Worm (Caenorhabditis elegans) whole organism, mixed stage, embryonic: ENCODE data around the gene sec-16A.1.

ENCODE experiments used
- M03D4.4 ChIP-seq: sonication (generic microtip); optimal IDR thresholded peaks from 2 replicates; lab custom pipeline; 2017; ENCODE audit warnings: mild to moderate bottlenecking, missing genetic modification characterization, missing compliant biosample characterization
- bed-3 ChIP-seq: fragments of 200-800 bp; sonication (Bioruptor generic); optimal IDR thresholded peaks from 3 replicates; lab custom pipeline; 2018; ENCODE audit warnings: mild to moderate bottlenecking, missing genetic modification characterization, moderate library complexity, missing compliant biosample characterization
- blmp-1 ChIP-seq: fragments of 150-350 bp; optimal IDR thresholded peaks from 2 replicates; lab custom pipeline; 2014; ENCODE audit warnings: missing biosample characterization, missing genetic modification characterization
- ceh-39 ChIP-seq: fragments of 150-350 bp; optimal IDR thresholded peaks from 2 replicates; lab custom pipeline; 2014; ENCODE audit warnings: missing biosample characterization, missing genetic modification characterization
- ceh-43 ChIP-seq: fragments of 200-800 bp; sonication (Bioruptor generic); optimal IDR thresholded peaks from 2 replicates; lab custom pipeline; 2018; ENCODE audit warnings: mild to moderate bottlenecking, missing genetic modification characterization, moderate library complexity, missing compliant biosample characterization
- ceh-83 ChIP-seq: fragments of 200-800 bp; sonication (Bioruptor generic); optimal IDR thresholded peaks from 2 replicates; lab custom pipeline; 2018; ENCODE audit warnings: mild to moderate bottlenecking, missing genetic modification characterization, missing compliant biosample characterization
- ces-1 ChIP-seq: fragments of 150-350 bp; optimal IDR thresholded peaks from 2 replicates; lab custom pipeline; 2014; ENCODE audit warnings: missing biosample characterization, missing genetic modification reagents, missing genetic modification characterization
- cnd-1 ChIP-seq: fragments of 200-800 bp; sonication (Bioruptor generic); optimal IDR thresholded peaks from 2 replicates; lab custom pipeline; 2018; ENCODE audit warnings: mild to moderate bottlenecking, missing genetic modification characterization, missing compliant biosample characterization
- drap-1 ChIP-seq: fragments of 200-800 bp; sonication (Bioruptor generic); optimal IDR thresholded peaks from 3 replicates; lab custom pipeline; 2018; ENCODE audit warnings: mild to moderate bottlenecking, missing genetic modification characterization, missing compliant biosample characterization
- elt-1 ChIP-seq: sonication (generic microtip); optimal IDR thresholded peaks from 2 replicates; lab custom pipeline; 2017; ENCODE audit warnings: missing genetic modification characterization, mild to moderate bottlenecking, missing compliant biosample characterization, antibody characterized with exemption, moderate library complexity, borderline replicate concordance; ENCODE audit not compliant: insufficient read depth
- elt-3 ChIP-seq: fragments of 150-350 bp; optimal IDR thresholded peaks from 2 replicates; lab custom pipeline; 2014; ENCODE audit warnings: missing biosample characterization, missing genetic modification characterization
- flh-1 ChIP-seq: fragments of 200-800 bp; sonication (Bioruptor generic); optimal IDR thresholded peaks from 2 replicates; lab custom pipeline; 2018; ENCODE audit warnings: mild to moderate bottlenecking, missing genetic modification characterization, moderate library complexity, missing compliant biosample characterization
- ham-2 ChIP-seq: fragments of 200-800 bp; sonication (Bioruptor generic); optimal IDR thresholded peaks from 2 replicates; lab custom pipeline; 2018; ENCODE audit warnings: mild to moderate bottlenecking, missing genetic modification characterization, missing compliant biosample characterization
- hlh-1 ChIP-seq: fragments of 150-350 bp; optimal IDR thresholded peaks from 2 replicates; lab custom pipeline; 2014; ENCODE audit warnings: missing biosample characterization, missing genetic modification reagents, missing genetic modification characterization
- lin-13 ChIP-seq: fragments of 150-350 bp; optimal IDR thresholded peaks from 2 replicates; lab custom pipeline; 2014; ENCODE audit warnings: missing biosample characterization, missing genetic modification characterization
- lin-32 ChIP-seq: fragments of 200-800 bp; sonication (Bioruptor generic); optimal IDR thresholded peaks from 2 replicates; lab custom pipeline; 2018; ENCODE audit warnings: mild to moderate bottlenecking, missing genetic modification characterization, missing compliant biosample characterization
- lsy-2 ChIP-seq: fragments of 150-350 bp; optimal IDR thresholded peaks from 2 replicates; lab custom pipeline; 2014; ENCODE audit warnings: missing biosample characterization, missing genetic modification characterization
- mab-5 ChIP-seq: fragments of 150-350 bp; optimal IDR thresholded peaks from 2 replicates; lab custom pipeline; 2014; ENCODE audit warnings: missing biosample characterization, missing genetic modification characterization
- mep-1 ChIP-seq: fragments of 150-350 bp; optimal IDR thresholded peaks from 2 replicates; lab custom pipeline; 2017; ENCODE audit warnings: missing biosample characterization, missing genetic modification reagents, missing genetic modification characterization, inconsistent platforms
- mls-2 ChIP-seq: sonication (generic microtip); optimal IDR thresholded peaks from 2 replicates; lab custom pipeline; 2016; ENCODE audit warnings: mild to moderate bottlenecking, missing genetic modification characterization, moderate library complexity, missing compliant biosample characterization
- nhr-12 ChIP-seq: fragments of 150-350 bp; optimal IDR thresholded peaks from 2 replicates; lab custom pipeline; 2014; ENCODE audit warnings: missing biosample characterization, missing genetic modification characterization
- nhr-2 ChIP-seq: fragments of 150-350 bp; optimal IDR thresholded peaks from 2 replicates; lab custom pipeline; 2014; ENCODE audit warnings: missing biosample characterization, missing genetic modification characterization
- nhr-237 ChIP-seq: fragments of 150-350 bp; optimal IDR thresholded peaks from 2 replicates; lab custom pipeline; 2014; ENCODE audit warnings: missing biosample characterization, missing genetic modification characterization
- nhr-28 ChIP-seq: fragments of 150-350 bp; optimal IDR thresholded peaks from 2 replicates; lab custom pipeline; 2014; ENCODE audit warnings: missing biosample characterization, missing genetic modification characterization
- nhr-76 ChIP-seq: sonication (generic microtip); optimal IDR thresholded peaks from 2 replicates; lab custom pipeline; 2017; ENCODE audit warnings: missing biosample characterization, missing genetic modification characterization
- pha-4 ChIP-seq: fragments of 150-350 bp; optimal IDR thresholded peaks from 2 replicates; lab custom pipeline; 2018; ENCODE audit warnings: missing biosample characterization, missing genetic modification reagents, missing genetic modification characterization
- sem-2 ChIP-seq: fragments of 200-800 bp; sonication (Bioruptor generic); optimal IDR thresholded peaks from 2 replicates; lab custom pipeline; 2018; ENCODE audit warnings: mild to moderate bottlenecking, missing genetic modification characterization, missing compliant biosample characterization
- snpc-4 ChIP-seq: fragments of 150-350 bp; optimal IDR thresholded peaks from 2 replicates; lab custom pipeline; 2014; ENCODE audit warnings: missing biosample characterization, missing genetic modification characterization
- sptf-1 ChIP-seq: sonication (generic microtip); optimal IDR thresholded peaks from 2 replicates; lab custom pipeline; 2017; ENCODE audit warnings: mild to moderate bottlenecking, missing genetic modification characterization, moderate library complexity, missing compliant biosample characterization
- tbx-8 ChIP-seq: fragments of 200-800 bp; sonication (Bioruptor generic); optimal IDR thresholded peaks from 2 replicates; lab custom pipeline; 2018; ENCODE audit warnings: mild to moderate bottlenecking, missing genetic modification characterization, moderate library complexity, missing compliant biosample characterization
- unc-120 ChIP-seq: sonication (generic microtip); optimal IDR thresholded peaks from 2 replicates; lab custom pipeline; 2017; ENCODE audit warnings: missing genetic modification characterization, missing compliant biosample characterization; ENCODE audit not compliant: poor library complexity, severe bottlenecking
- unc-39 ChIP-seq: fragments of 150-350 bp; optimal IDR thresholded peaks from 2 replicates; lab custom pipeline; 2014; ENCODE audit warnings: missing biosample characterization, missing genetic modification characterization
- unc-62 ChIP-seq: fragments of 150-350 bp; optimal IDR thresholded peaks from 2 replicates; lab custom pipeline; 2014; ENCODE audit warnings: missing biosample characterization, missing genetic modification reagents, missing genetic modification characterization
- zip-8 ChIP-seq: fragments of 150-350 bp; optimal IDR thresholded peaks from 2 replicates; lab custom pipeline; 2014; ENCODE audit warnings: missing biosample characterization, missing genetic modification characterization
- ztf-11 ChIP-seq: fragments of 150-350 bp; optimal IDR thresholded peaks from 2 replicates; lab custom pipeline; 2014; ENCODE audit warnings: missing biosample characterization, missing genetic modification characterization

Gene sec-16A.1

ce11 chrIII:9105653-9106052, 20.0 kb upstream of the sec-16A.1 start:
- TF ChIP-seq snpc-4 (no peak), ham-2 (GFP tag; lab: Kevin White, UChicago) (no peak), bed-3 (GFP tag; lab: Kevin White, UChicago) (no peak), ceh-83 (GFP tag; lab: Kevin White, UChicago) (no peak), M03D4.4 (tag; lab: Kevin White, UChicago) (no peak), mls-2 (no peak), pha-4 (tag; lab: Kevin White, UChicago) (no peak), elt-3 (tag; lab: Kevin White, UChicago) (no peak), lin-13 (tag; lab: Kevin White, UChicago) (no peak), ceh-43 (GFP tag; lab: Kevin White, UChicago) (no peak), blmp-1 (tag; lab: Kevin White, UChicago) (no peak), cnd-1 (tag; lab: Kevin White, UChicago) (no peak)

- TF ChIP-seq unc-39 (tag; lab: Kevin White, UChicago) (no peak), ceh-39 (tag; lab: Kevin White, UChicago) (peak; percentile 28)
Measured at ce11 chrIII:9109172-9109571, 16.5 kb upstream of the sec-16A.1 start, which contains the start of gene cya-1. cya-1 (minus strand) TSS chrIII:9109272.

- TF ChIP-seq ham-2 (GFP tag; lab: Kevin White, UChicago) (no peak), unc-62 (GFP tag; lab: Kevin White, UChicago) (no peak), nhr-2 (tag; lab: Kevin White, UChicago) (peak; percentile 63), lsy-2 (no peak), ces-1 (GFP tag; lab: Kevin White, UChicago) (no peak), cnd-1 (tag; lab: Kevin White, UChicago) (peak; percentile 37), zip-8 (tag; lab: Kevin White, UChicago) (peak; percentile 81), M03D4.4 (tag; lab: Kevin White, UChicago) (no peak), lin-32 (peak; percentile 36), hlh-1 (tag; lab: Kevin White, UChicago) (peak; percentile 17), pha-4 (tag; lab: Kevin White, UChicago) (no peak), ceh-43 (GFP tag; lab: Kevin White, UChicago) (no peak), ceh-83 (GFP tag; lab: Kevin White, UChicago) (no peak), snpc-4 (no peak), mep-1 (no peak), lin-13 (tag; lab: Kevin White, UChicago) (no peak), sem-2 (no peak), nhr-28 (tag; lab: Kevin White, UChicago) (no peak), bed-3 (GFP tag; lab: Kevin White, UChicago) (no peak), nhr-12 (no peak), unc-120 (no peak), nhr-237 (no peak), mls-2 (no peak), nhr-76 (no peak), unc-39 (tag; lab: Kevin White, UChicago) (no peak), ceh-39 (tag; lab: Kevin White, UChicago) (no peak), sptf-1 (tag; lab: Kevin White, UChicago) (no peak), drap-1 (no peak), ztf-11 (tag; lab: Kevin White, UChicago) (no peak), tbx-8 (GFP tag; lab: Kevin White, UChicago) (no peak), elt-1 (no peak), mab-5 (no peak), blmp-1 (tag; lab: Kevin White, UChicago) (no peak), elt-3 (tag; lab: Kevin White, UChicago) (no peak), flh-1 (GFP tag; lab: Kevin White, UChicago) (no peak)
Measured at ce11 chrIII:9109726-9110125, 15.9 kb upstream of the sec-16A.1 start.

- TF ChIP-seq lsy-2, result no peak
- TF ChIP-seq nhr-237, result no peak
- TF ChIP-seq elt-1, result no peak
- TF ChIP-seq nhr-76, result no peak
- no peak for TF ChIP-seq zip-8 (tag; lab: Kevin White, UChicago)
Measured at ce11 chrIII:9110270-9110669, 15.4 kb upstream of the sec-16A.1 start.
